Worm (Caenorhabditis elegans): Measurements from ENCODE around the gene Y45F3A.5.

Y45F3A.5 gene

ce11 chrIII:10569246-10569645, 16.9 kb downstream of the Y45F3A.5 start:
- TF ChIP-seq him-1 (tag; optimal IDR thresholded peaks at IDR 0.05) (no peak), dao-5 (tag; optimal IDR thresholded peaks at IDR 0.05) (no peak), W03F9.2 (tag; optimal IDR thresholded peaks at IDR 0.05) (no peak)

- TF ChIP-seq dao-5 (tag; optimal IDR thresholded peaks at IDR 0.05) (no peak), W03F9.2 (tag; optimal IDR thresholded peaks at IDR 0.05) (no peak), him-1 (tag; optimal IDR thresholded peaks at IDR 0.05) (no peak)
Measured at ce11 chrIII:10565926-10566325, 20.2 kb downstream of the Y45F3A.5 start, which contains the start of gene acdh-11. TSS of gene acdh-11 (plus strand) at chrIII:10566258.

- no peak for TF ChIP-seq dao-5 (tag; optimal IDR thresholded peaks at IDR 0.05)
- no peak for TF ChIP-seq W03F9.2 (tag; optimal IDR thresholded peaks at IDR 0.05)
- TF ChIP-seq him-1 (tag; optimal IDR thresholded peaks at IDR 0.05), result no peak
Measured at ce11 chrIII:10562542-10562941, 23.6 kb downstream of the Y45F3A.5 start.

ce11 chrIII:10561904-10562303, 24.2 kb downstream of the Y45F3A.5 start, which contains the start of gene Y45F3A.1:
TSS of gene Y45F3A.1 (minus strand) at chrIII:10561915.
- TF ChIP-seq W03F9.2 (tag; optimal IDR thresholded peaks at IDR 0.05), result peak; percentile 25
- TF ChIP-seq dao-5 (tag; optimal IDR thresholded peaks at IDR 0.05), result no peak

ce11 chrIII:10560296-10560695, 25.8 kb downstream of the Y45F3A.5 start, which contains the start of gene rab-30:
TSS of gene rab-30 (plus strand) at chrIII:10560596.
- TF ChIP-seq W03F9.2 (tag; optimal IDR thresholded peaks at IDR 0.05) (no peak), dao-5 (tag; optimal IDR thresholded peaks at IDR 0.05) (no peak), him-1 (tag; optimal IDR thresholded peaks at IDR 0.05) (no peak)

- TF ChIP-seq him-1 (tag; optimal IDR thresholded peaks at IDR 0.05) (no peak), W03F9.2 (tag; optimal IDR thresholded peaks at IDR 0.05) (no peak), dao-5 (tag; optimal IDR thresholded peaks at IDR 0.05) (no peak)
Measured at ce11 chrIII:10557910-10558309, 28.2 kb downstream of the Y45F3A.5 start, which contains the start of gene T21C12.4. TSS of gene T21C12.4 (minus strand) at chrIII:10558010.

- TF ChIP-seq him-1 (tag; optimal IDR thresholded peaks at IDR 0.05) (no peak), W03F9.2 (tag; optimal IDR thresholded peaks at IDR 0.05) (no peak), dao-5 (tag; optimal IDR thresholded peaks at IDR 0.05) (no peak)
Measured at ce11 chrIII:10552929-10553328, 33.2 kb downstream of the Y45F3A.5 start, which contains the start of gene T21C12.8. TSS of gene T21C12.8 (minus strand) at chrIII:10553029.

- TF ChIP-seq dao-5 (tag; optimal IDR thresholded peaks at IDR 0.05) (no peak), W03F9.2 (tag; optimal IDR thresholded peaks at IDR 0.05) (no peak), him-1 (tag; optimal IDR thresholded peaks at IDR 0.05) (no peak)
Measured at ce11 chrIII:10538757-10539213, 47.4 kb downstream of the Y45F3A.5 start, which contains the start of gene nlp-68. TSS of gene nlp-68 (minus strand) at chrIII:10539163.

- TF ChIP-seq dao-5 (tag; optimal IDR thresholded peaks at IDR 0.05) (no peak), him-1 (tag; optimal IDR thresholded peaks at IDR 0.05) (no peak), W03F9.2 (tag; optimal IDR thresholded peaks at IDR 0.05) (no peak)
Measured at ce11 chrIII:10537558-10537957, 48.6 kb downstream of the Y45F3A.5 start.

- TF ChIP-seq dao-5 (tag; optimal IDR thresholded peaks at IDR 0.05), result no peak
- TF ChIP-seq him-1 (tag; optimal IDR thresholded peaks at IDR 0.05), result no peak
- TF ChIP-seq W03F9.2 (tag; optimal IDR thresholded peaks at IDR 0.05), result no peak
Measured at ce11 chrIII:10537003-10537402, 49.1 kb downstream of the Y45F3A.5 start.

ce11 chrIII:10536087-10536723, 49.9 kb downstream of the Y45F3A.5 start:
- TF ChIP-seq him-1 (tag; optimal IDR thresholded peaks at IDR 0.05) (no peak), dao-5 (tag; optimal IDR thresholded peaks at IDR 0.05) (no peak), W03F9.2 (tag; optimal IDR thresholded peaks at IDR 0.05) (no peak)
